Worm (Caenorhabditis elegans) whole organism, L4 larva: ENCODE measurements around the gene C50E10.2.
A peak's percentile ranks its signal among the peaks of the same experiment; 100 is the strongest.

Source experiments
- F26F4.8 ChIP-seq: fragments of 200-800 bp; sonication (Bioruptor generic); conservative IDR thresholded peaks from 2 replicates; pipeline ENCODE4 v1.3.6; 2022; ENCODE audit warnings: missing genetic modification characterization, missing compliant biosample characterization
- R02D3.7 ChIP-seq: fragments of 150-350 bp; sonication (generic microtip); optimal IDR thresholded peaks from 3 replicates; lab custom pipeline; 2014; ENCODE audit warnings: missing biosample characterization, missing genetic modification characterization
- Y5F2A.4 ChIP-seq: fragments of 200-800 bp; sonication (Bioruptor generic); optimal IDR thresholded peaks from 2 replicates; lab custom pipeline; 2018; ENCODE audit warnings: mild to moderate bottlenecking, missing genetic modification characterization, missing compliant biosample characterization
- Y75B8A.6 ChIP-seq: fragments of 200-800 bp; sonication (Bioruptor generic); IDR thresholded peaks from 2 replicates; pipeline ENCODE4 v1.3.6; 2022; ENCODE audit warnings: missing genetic modification reagents, missing genetic modification characterization, missing compliant biosample characterization
- ZK546.5 ChIP-seq, 2 experiments: sonication (generic microtip); optimal IDR thresholded peaks; 2 replicates each; lab custom pipeline; 2017; ENCODE audit warnings: missing biosample characterization in 2 of 2, missing genetic modification characterization in 2 of 2
- aha-1 ChIP-seq: fragments of 150-350 bp; peaks from one replicate; lab custom pipeline; 2014; ENCODE audit warnings: missing biosample characterization, missing genetic modification characterization
- aly-2 ChIP-seq: sonication (generic microtip); optimal IDR thresholded peaks from 2 replicates; lab custom pipeline; 2018; ENCODE audit warnings: missing biosample characterization, missing genetic modification characterization
- arid-1 ChIP-seq: fragments of 200-800 bp; sonication (Bioruptor generic); conservative IDR thresholded peaks from 2 replicates; pipeline ENCODE4 v1.3.6; 2022; ENCODE audit warnings: missing genetic modification reagents, missing genetic modification characterization, missing compliant biosample characterization
- ceh-32 ChIP-seq: sonication (generic microtip); optimal IDR thresholded peaks from 2 replicates; lab custom pipeline; 2016; ENCODE audit warnings: mild to moderate bottlenecking, missing genetic modification characterization, missing compliant biosample characterization; ENCODE audit not compliant: poor library complexity
- ces-1 ChIP-seq: fragments of 150-350 bp; sonication (generic microtip); optimal IDR thresholded peaks from 4 replicates; lab custom pipeline; 2014; ENCODE audit warnings: missing biosample characterization, missing genetic modification reagents, missing genetic modification characterization
- cey-2 ChIP-seq: sonication (generic microtip); optimal IDR thresholded peaks from 3 replicates; lab custom pipeline; 2017; ENCODE audit warnings: missing genetic modification characterization, mild to moderate bottlenecking, missing compliant biosample characterization, antibody characterized with exemption, borderline replicate concordance; ENCODE audit not compliant: insufficient read depth
- daf-12 ChIP-seq: fragments of 150-350 bp; optimal IDR thresholded peaks from 2 replicates; lab custom pipeline; 2014; ENCODE audit warnings: missing biosample characterization, missing genetic modification reagents, missing genetic modification characterization
- daf-16 ChIP-seq, 3 experiments: sonication (generic microtip); optimal IDR thresholded peaks; 2 replicates each; lab custom pipeline; 2016 to 2017; ENCODE audit warnings: missing genetic modification characterization in 3 of 3, missing genetic modification reagents in 3 of 3, mild to moderate bottlenecking in 2 of 3, missing compliant biosample characterization in 2 of 3, missing biosample characterization in 1 of 3, moderate library complexity in 1 of 3
- dmd-8 ChIP-seq: fragments of 200-800 bp; sonication (Bioruptor generic); IDR thresholded peaks from 2 replicates; pipeline ENCODE4 v1.3.6; 2022; ENCODE audit warnings: missing genetic modification characterization, missing compliant biosample characterization
- dpl-1 ChIP-seq: fragments of 150-350 bp; optimal IDR thresholded peaks from 2 replicates; lab custom pipeline; 2014; ENCODE audit warnings: missing biosample characterization, missing genetic modification reagents, missing genetic modification characterization
- duxl-1 ChIP-seq: sonication (generic microtip); optimal IDR thresholded peaks from 2 replicates; lab custom pipeline; 2016; ENCODE audit warnings: mild to moderate bottlenecking, missing genetic modification characterization, moderate library complexity, missing compliant biosample characterization; ENCODE audit not compliant: poor library complexity
- egl-27 ChIP-seq: sonication (generic microtip); optimal IDR thresholded peaks from 3 replicates; lab custom pipeline; 2017; ENCODE audit warnings: missing biosample characterization, missing genetic modification reagents, missing genetic modification characterization
- egl-43 ChIP-seq: fragments of 200-800 bp; sonication (Bioruptor generic); IDR thresholded peaks from 2 replicates; pipeline ENCODE4 v1.3.6; 2022; ENCODE audit warnings: missing genetic modification reagents, missing genetic modification characterization, missing compliant biosample characterization
- fos-1 ChIP-seq: fragments of 150-350 bp; optimal IDR thresholded peaks from 2 replicates; lab custom pipeline; 2014; ENCODE audit warnings: missing biosample characterization, missing genetic modification characterization
- gei-8 ChIP-seq: fragments of 200-800 bp; sonication (Bioruptor generic); optimal IDR thresholded peaks from 2 replicates; lab custom pipeline; 2018; ENCODE audit warnings: mild to moderate bottlenecking, missing genetic modification characterization, missing compliant biosample characterization
- hif-1 ChIP-seq, 2 experiments: sonication (generic microtip); optimal IDR thresholded peaks; 2 replicates each; lab custom pipeline; 2016 to 2017; ENCODE audit warnings: missing compliant biosample characterization in 2 of 2, missing genetic modification characterization in 2 of 2, missing genetic modification reagents in 2 of 2, missing genotype in 2 of 2, mild to moderate bottlenecking in 1 of 2
- hlh-30 ChIP-seq: sonication (generic microtip); optimal IDR thresholded peaks from 2 replicates; lab custom pipeline; 2017; ENCODE audit warnings: antibody characterized with exemption, mild to moderate bottlenecking, missing genetic modification characterization, missing compliant biosample characterization; ENCODE audit not compliant: insufficient read depth
- hmg-1.1 ChIP-seq: fragments of 200-800 bp; sonication (Bioruptor generic); IDR thresholded peaks from 2 replicates; pipeline ENCODE4 v1.3.6; 2022; ENCODE audit warnings: missing genetic modification reagents, missing genetic modification characterization, missing compliant biosample characterization
- lim-7 ChIP-seq: fragments of 200-800 bp; sonication (Bioruptor generic); IDR thresholded peaks from 2 replicates; pipeline ENCODE4 v1.3.6; 2022; ENCODE audit warnings: missing genetic modification characterization, missing compliant biosample characterization
- lin-15B ChIP-seq: fragments of 150-350 bp; sonication (generic microtip); optimal IDR thresholded peaks from 3 replicates; lab custom pipeline; 2014; ENCODE audit warnings: missing biosample characterization, missing genetic modification characterization
- lin-29 ChIP-seq: fragments of 200-800 bp; sonication (Bioruptor generic); IDR thresholded peaks from 2 replicates; pipeline ENCODE4 v1.3.6; 2022; ENCODE audit warnings: missing genetic modification reagents, missing genetic modification characterization, missing compliant biosample characterization
- lin-38 ChIP-seq: fragments of 200-800 bp; sonication (Bioruptor generic); IDR thresholded peaks from 2 replicates; pipeline ENCODE4 v1.3.6; 2022; ENCODE audit warnings: missing genetic modification reagents, missing genetic modification characterization, missing compliant biosample characterization
- lir-3 ChIP-seq: sonication (generic microtip); optimal IDR thresholded peaks from 2 replicates; lab custom pipeline; 2016; ENCODE audit warnings: mild to moderate bottlenecking, missing genetic modification characterization, missing compliant biosample characterization
- madf-5 ChIP-seq, 2 experiments: fragments of 200-800 bp; sonication (Bioruptor generic); IDR thresholded peaks; 2 replicates each; pipeline ENCODE4 v1.3.6; 2022; ENCODE audit warnings: missing compliant biosample characterization in 2 of 2, missing genetic modification characterization in 2 of 2
- mep-1 ChIP-seq: fragments of 150-350 bp; sonication (generic microtip); optimal IDR thresholded peaks from 3 replicates; lab custom pipeline; 2014; ENCODE audit warnings: missing biosample characterization, missing genetic modification characterization
- mes-2 ChIP-seq: sonication (generic microtip); optimal IDR thresholded peaks from 2 replicates; lab custom pipeline; 2016; ENCODE audit warnings: missing genotype, mild to moderate bottlenecking, missing genetic modification characterization, missing compliant biosample characterization; ENCODE audit not compliant: poor library complexity, severe bottlenecking
- mxl-2 ChIP-seq: fragments of 200-800 bp; sonication (Bioruptor generic); conservative IDR thresholded peaks from 2 replicates; pipeline ENCODE4 v1.3.6; 2022; ENCODE audit warnings: missing genetic modification reagents, missing genetic modification characterization, missing compliant biosample characterization
- mxl-3 ChIP-seq: fragments of 200-800 bp; sonication (Bioruptor generic); optimal IDR thresholded peaks from 2 replicates; lab custom pipeline; 2018; ENCODE audit warnings: mild to moderate bottlenecking, missing genetic modification characterization, missing compliant biosample characterization
- nhr-111 ChIP-seq: fragments of 200-800 bp; sonication (Bioruptor generic); optimal IDR thresholded peaks from 2 replicates; lab custom pipeline; 2018; ENCODE audit warnings: mild to moderate bottlenecking, missing genetic modification characterization, missing compliant biosample characterization
- nhr-25 ChIP-seq: sonication (generic microtip); optimal IDR thresholded peaks from 2 replicates; lab custom pipeline; 2017; ENCODE audit warnings: missing genetic modification characterization, mild to moderate bottlenecking, missing compliant biosample characterization, antibody characterized with exemption, moderate library complexity, borderline replicate concordance; ENCODE audit not compliant: insufficient read depth
- nhr-28 ChIP-seq: fragments of 150-350 bp; optimal IDR thresholded peaks from 2 replicates; lab custom pipeline; 2014; ENCODE audit warnings: missing biosample characterization, missing genetic modification characterization
- nhr-41 ChIP-seq: fragments of 200-800 bp; sonication (Bioruptor generic); IDR thresholded peaks from 2 replicates; pipeline ENCODE4 v1.3.6; 2022; ENCODE audit warnings: missing genetic modification reagents, missing genetic modification characterization, missing compliant biosample characterization
- nhr-42 ChIP-seq: fragments of 200-800 bp; sonication (Bioruptor generic); IDR thresholded peaks from 2 replicates; pipeline ENCODE4 v1.3.6; 2022; ENCODE audit warnings: missing genetic modification characterization, missing compliant biosample characterization
- nhr-6 ChIP-seq: fragments of 150-350 bp; optimal IDR thresholded peaks from 2 replicates; lab custom pipeline; 2014; ENCODE audit warnings: missing biosample characterization, missing genetic modification characterization
- pha-4 ChIP-seq, 2 experiments: fragments of 150-350 bp in 1 of 2; fragments of 200-800 bp in 1 of 2; sonication (Bioruptor generic) in 1 of 2; IDR thresholded peaks in 1 of 2; optimal IDR thresholded peaks in 1 of 2; 2 replicates each; pipeline versions ENCODE4 v1.3.6 to Lab custom; 2014 to 2022; ENCODE audit warnings: missing genetic modification characterization in 2 of 2, missing genetic modification reagents in 2 of 2, missing biosample characterization in 1 of 2, missing compliant biosample characterization in 1 of 2
- sdz-12 ChIP-seq: fragments of 200-800 bp; sonication (Bioruptor generic); optimal IDR thresholded peaks from 2 replicates; lab custom pipeline; 2018; ENCODE audit warnings: mild to moderate bottlenecking, missing genetic modification characterization, missing compliant biosample characterization
- set-16 ChIP-seq: fragments of 200-800 bp; sonication (Bioruptor generic); IDR thresholded peaks from 2 replicates; pipeline ENCODE4 v1.3.6; 2022; ENCODE audit warnings: missing genetic modification reagents, missing genetic modification characterization, missing compliant biosample characterization
- snpc-4 ChIP-seq: fragments of 150-350 bp; optimal IDR thresholded peaks from 2 replicates; lab custom pipeline; 2014; ENCODE audit warnings: missing biosample characterization, missing genetic modification characterization
- vab-7 ChIP-seq: fragments of 200-800 bp; sonication (Bioruptor generic); IDR thresholded peaks from 2 replicates; pipeline ENCODE4 v1.3.6; 2022; ENCODE audit warnings: missing genetic modification reagents, missing genetic modification characterization, missing compliant biosample characterization
- zag-1 ChIP-seq: fragments of 150-350 bp; optimal IDR thresholded peaks from 2 replicates; lab custom pipeline; 2014; ENCODE audit warnings: missing biosample characterization, missing genetic modification characterization
- zip-11 ChIP-seq: fragments of 200-800 bp; sonication (Bioruptor generic); IDR thresholded peaks from 2 replicates; pipeline ENCODE4 v1.3.6; 2022; ENCODE audit warnings: missing genetic modification characterization, missing compliant biosample characterization

Gene C50E10.2

DNA sequence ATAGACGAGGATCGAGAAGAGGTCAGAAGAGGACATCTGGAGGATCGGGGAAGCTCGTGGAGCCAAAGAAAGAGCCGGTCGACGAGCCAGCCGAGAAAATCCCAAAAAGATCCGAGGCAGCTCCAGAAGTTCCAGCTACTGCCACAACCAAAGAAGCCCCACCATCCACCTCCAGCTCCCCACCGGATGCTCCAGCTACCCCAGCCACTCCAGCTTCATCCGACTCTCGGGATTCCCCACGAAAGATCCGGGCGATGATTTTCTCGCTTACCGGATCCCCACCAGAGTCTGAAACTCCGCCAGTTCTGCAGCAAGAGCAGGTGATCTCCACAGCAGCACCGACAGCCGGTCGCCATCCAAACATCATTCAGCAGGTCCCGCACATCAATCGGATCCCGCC is 33.4 kb upstream of the C50E10.2 start:
- TF ChIP-seq egl-27: no peak
- peak; percentile 91 for TF ChIP-seq set-16
- 0 out of 2 replicates have a peak, but pooled peaks have one; percentile 37 for TF ChIP-seq lim-7
- TF ChIP-seq aha-1 (tag; lab: Kevin White, UChicago): peak; percentile 67

DNA sequence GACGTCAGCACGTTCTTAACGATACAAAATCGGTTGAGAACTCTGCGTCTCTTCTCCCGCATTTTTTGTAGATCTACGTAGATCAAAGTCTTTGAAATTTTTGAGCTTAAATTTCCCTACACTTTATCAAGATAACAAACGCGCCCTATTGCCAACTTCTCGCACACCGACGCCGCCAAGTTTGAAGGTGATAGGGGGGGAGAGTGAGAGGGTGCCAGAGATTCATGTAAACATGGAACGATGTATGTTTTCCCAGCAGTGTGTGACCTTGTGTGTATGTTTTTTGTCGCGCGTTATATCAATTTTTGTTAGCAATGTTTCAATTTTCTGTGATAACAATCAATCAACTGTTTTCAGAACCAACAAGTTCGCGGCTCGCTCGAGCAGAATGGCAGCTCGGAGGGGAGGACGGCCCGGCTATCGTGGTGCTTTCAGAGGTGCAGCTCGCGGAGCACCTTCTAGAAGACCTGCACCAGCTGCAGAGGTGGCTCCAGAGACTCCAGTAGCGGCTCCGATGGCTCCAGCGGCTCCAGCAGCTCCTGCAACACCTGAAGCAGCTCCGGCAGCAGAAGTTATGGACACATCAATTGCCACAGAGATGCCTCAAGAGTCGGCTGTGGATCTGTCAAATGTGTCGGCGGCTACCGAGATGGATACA is 32.2 kb upstream of the C50E10.2 start:
- no peak for TF ChIP-seq lin-15B
- no peak for TF ChIP-seq madf-5 (GFP tag; IDR thresholded peaks at IDR 0.05; lab: Robert Waterston, UW)
- TF ChIP-seq hmg-1.1 (GFP tag; lab: Robert Waterston, UW): no peak
- TF ChIP-seq nhr-41: no peak
- TF ChIP-seq zip-11 (GFP tag; lab: Robert Waterston, UW): no peak
- no peak for TF ChIP-seq nhr-111 (GFP tag; lab: Kevin White, UChicago)
- TF ChIP-seq mes-2 (tag; lab: Kevin White, UChicago): peak; percentile 37
- no peak for TF ChIP-seq nhr-42
- TF ChIP-seq nhr-28: peak; percentile 11
- TF ChIP-seq nhr-6 (tag; lab: Kevin White, UChicago): no peak
- TF ChIP-seq hif-1 (tag; optimal IDR thresholded peaks at IDR 0.05; lab: Kevin White, UChicago): no peak
- TF ChIP-seq ZK546.5 (tag; optimal IDR thresholded peaks at IDR 0.05; lab: Kevin White, UChicago): no peak
- no peak for TF ChIP-seq fos-1 (tag; lab: Kevin White, UChicago)
- peak; percentile 17 for TF ChIP-seq hlh-30
- TF ChIP-seq ceh-32 (tag; lab: Kevin White, UChicago): no peak
- no peak for TF ChIP-seq ces-1
- TF ChIP-seq cey-2: no peak
- no peak for TF ChIP-seq egl-27
- no peak for TF ChIP-seq Y5F2A.4 (GFP tag; lab: Kevin White, UChicago)
- TF ChIP-seq lin-38 (GFP tag; lab: Robert Waterston, UW): peak; percentile 45
- no peak for TF ChIP-seq gei-8 (GFP tag; lab: Kevin White, UChicago)
- TF ChIP-seq dpl-1 (GFP tag; lab: Kevin White, UChicago): no peak
- no peak for TF ChIP-seq zag-1 (tag; lab: Kevin White, UChicago)
- TF ChIP-seq dmd-8: no peak
- no peak for TF ChIP-seq mep-1
- peak; percentile 23 for TF ChIP-seq aha-1 (tag; lab: Kevin White, UChicago)
- no peak for TF ChIP-seq F26F4.8 (GFP tag; lab: Robert Waterston, UW)
- no peak for TF ChIP-seq duxl-1 (tag; lab: Kevin White, UChicago)
- TF ChIP-seq nhr-25 (tag; lab: Kevin White, UChicago): no peak
- TF ChIP-seq Y75B8A.6 (GFP tag; lab: Robert Waterston, UW): no peak
- TF ChIP-seq lin-29 (GFP tag; lab: Robert Waterston, UW): no peak
- no peak for TF ChIP-seq snpc-4
- TF ChIP-seq arid-1 (GFP tag; lab: Robert Waterston, UW): no peak
- TF ChIP-seq set-16: peak; percentile 97
- no peak for TF ChIP-seq R02D3.7 (tag; lab: Kevin White, UChicago)
- TF ChIP-seq sdz-12 (GFP tag; lab: Kevin White, UChicago): no peak
- no peak for TF ChIP-seq lir-3 (tag; lab: Kevin White, UChicago)
- TF ChIP-seq pha-4 (GFP tag; IDR thresholded peaks at IDR 0.05; lab: Robert Waterston, UW): no peak
- no peak for TF ChIP-seq pha-4 (tag; optimal IDR thresholded peaks at IDR 0.05; lab: Kevin White, UChicago)
- TF ChIP-seq mxl-2 (GFP tag; lab: Robert Waterston, UW): no peak
- no peak for TF ChIP-seq daf-12 (tag; lab: Kevin White, UChicago)
- TF ChIP-seq mxl-3 (GFP tag; lab: Kevin White, UChicago): no peak
- no peak for TF ChIP-seq daf-16 (GFP tag; optimal IDR thresholded peaks at IDR 0.05; lab: Kevin White, UChicago)
- peak; percentile 69 for TF ChIP-seq daf-16 (tag; optimal IDR thresholded peaks at IDR 0.05; lab: Kevin White, UChicago)
- peak; percentile 54; the same call in 1 of the 2 replicates for TF ChIP-seq egl-43 (GFP tag; lab: Robert Waterston, UW)
- TF ChIP-seq aly-2 (tag; lab: Kevin White, UChicago): no peak
- TF ChIP-seq vab-7: no peak
